Worm (Caenorhabditis elegans) whole organism, early embryonic: ENCODE data around the gene C31E10.6.

Experiments used
- ama-1 ChIP-seq: fragments of 150-350 bp; optimal IDR thresholded peaks from 2 replicates; lab custom pipeline; 2014
- ceh-13 ChIP-seq: fragments of 200-800 bp; sonication (Bioruptor generic); optimal IDR thresholded peaks from 2 replicates; lab custom pipeline; 2018; ENCODE audit warnings: mild to moderate bottlenecking, missing genetic modification characterization, missing compliant biosample characterization
- ets-7 ChIP-seq: sonication (generic microtip); optimal IDR thresholded peaks from 2 replicates; lab custom pipeline; 2016; ENCODE audit warnings: missing genotype, missing genetic modification characterization, missing compliant biosample characterization
- flt-1 ChIP-seq: fragments of 200-800 bp; sonication (Bioruptor generic); IDR thresholded peaks from 2 replicates; pipeline ENCODE4 v1.3.6; 2022; ENCODE audit warnings: missing genetic modification characterization, missing compliant biosample characterization
- hmg-4 ChIP-seq: fragments of 200-800 bp; sonication (Bioruptor generic); optimal IDR thresholded peaks from 2 replicates; lab custom pipeline; 2018; ENCODE audit warnings: mild to moderate bottlenecking, missing genetic modification characterization, missing compliant biosample characterization
- sea-1 ChIP-seq: fragments of 200-800 bp; sonication (Bioruptor generic); conservative IDR thresholded peaks from 2 replicates; pipeline ENCODE4 v1.3.6; 2022; ENCODE audit warnings: missing genetic modification characterization, missing compliant biosample characterization

ce11 chrX:14001494-14001974 lies 5.4 kb downstream of the C31E10.6 start, which contains the start of gene cytb-5.1:
- TF ChIP-seq ets-7 (no peak), sea-1 (GFP tag; lab: Robert Waterston, UW) (no peak), flt-1 (GFP tag; lab: Robert Waterston, UW) (no peak), ama-1 (lab: Kevin White, UChicago) (no peak), hmg-4 (GFP tag; lab: Kevin White, UChicago) (no peak), ceh-13 (GFP tag; lab: Kevin White, UChicago) (no peak)
